Fruit fly (Drosophila melanogaster) whole organism, embryonic: ENCODE measurements around the gene SppL.
A peak's percentile ranks its signal among the peaks of the same experiment; 100 is the strongest.

Experiments
- Antp ChIP-seq: fragments of 200-800 bp; sonication (Bioruptor generic); optimal IDR thresholded peaks from 3 replicates; lab custom pipeline; 2016; ENCODE audit warnings: missing biosample characterization, missing genetic modification characterization
- CG10209 ChIP-seq: fragments of 200-800 bp; sonication (Bioruptor generic); optimal IDR thresholded peaks from 3 replicates; lab custom pipeline; 2017; ENCODE audit warnings: missing biosample characterization, mild to moderate bottlenecking, missing genetic modification characterization, missing genetic modification reagents
- CG11093 ChIP-seq: fragments of 200-800 bp; sonication (Bioruptor generic); IDR thresholded peaks from 3 replicates; pipeline ENCODE4 v1.3.6; 2022; ENCODE audit warnings: missing biosample characterization, missing genetic modification characterization
- CG11560 ChIP-seq: fragments of 200-800 bp; sonication (Bioruptor generic); IDR thresholded peaks from 3 replicates; pipeline ENCODE4 v1.3.6; 2022; ENCODE audit warnings: missing biosample characterization, missing genetic modification characterization
- CG12769 ChIP-seq: fragments of 200-800 bp; sonication (Bioruptor generic); optimal IDR thresholded peaks from 2 replicates; lab custom pipeline; 2019; ENCODE audit warnings: missing biosample characterization, mild to moderate bottlenecking, missing genetic modification characterization, moderate library complexity
- CG13287 ChIP-seq: fragments of 200-800 bp; sonication (Bioruptor generic); IDR thresholded peaks from 2 replicates; pipeline ENCODE4 v1.3.6; 2022; ENCODE audit warnings: missing biosample characterization, missing genetic modification characterization; ENCODE audit not compliant: partially characterized antibody
- CG14667 ChIP-seq: fragments of 200-800 bp; sonication (Bioruptor generic); IDR thresholded peaks from 2 replicates; pipeline ENCODE4 v1.3.6; 2022; ENCODE audit warnings: missing biosample characterization, missing genetic modification characterization
- CG1529 ChIP-seq: fragments of 200-800 bp; sonication (Bioruptor generic); optimal IDR thresholded peaks from 3 replicates; lab custom pipeline; 2018; ENCODE audit warnings: missing biosample characterization, missing genetic modification characterization
- CG1603 ChIP-seq: fragments of 200-800 bp; sonication (Bioruptor generic); optimal IDR thresholded peaks from 2 replicates; lab custom pipeline; 2019; ENCODE audit warnings: missing biosample characterization, mild to moderate bottlenecking, missing genetic modification characterization, moderate library complexity
- CG16813 ChIP-seq: fragments of 200-800 bp; sonication (Bioruptor generic); IDR thresholded peaks from 3 replicates; pipeline ENCODE4 v1.3.6; 2022; ENCODE audit warnings: missing biosample characterization, missing genetic modification characterization; ENCODE audit not compliant: partially characterized antibody
- CG18619 ChIP-seq: fragments of 200-800 bp; sonication (Bioruptor generic); optimal IDR thresholded peaks from 3 replicates; lab custom pipeline; 2017; ENCODE audit warnings: missing biosample characterization, mild to moderate bottlenecking, missing genetic modification characterization
- CG30403 ChIP-seq: fragments of 200-800 bp; sonication (Bioruptor generic); optimal IDR thresholded peaks from 3 replicates; lab custom pipeline; 2016; ENCODE audit warnings: missing biosample characterization, missing genetic modification characterization
- CG31441 ChIP-seq: fragments of 200-800 bp; sonication (Bioruptor generic); IDR thresholded peaks from 2 replicates; pipeline ENCODE4 v1.3.6; 2022; ENCODE audit warnings: missing biosample characterization, missing genetic modification characterization
- CG3407 ChIP-seq: fragments of 200-800 bp; sonication (Bioruptor generic); optimal IDR thresholded peaks from 2 replicates; lab custom pipeline; 2018; ENCODE audit warnings: missing biosample characterization, mild to moderate bottlenecking, missing genetic modification characterization
- CG34422 ChIP-seq: fragments of 200-800 bp; sonication (Bioruptor generic); IDR thresholded peaks from 3 replicates; pipeline ENCODE4 v1.3.6; 2022; ENCODE audit warnings: missing biosample characterization, missing genetic modification characterization
- CG4730 ChIP-seq: fragments of 200-800 bp; sonication (Bioruptor generic); IDR thresholded peaks from 2 replicates; pipeline ENCODE4 v1.3.6; 2022; ENCODE audit warnings: missing biosample characterization, missing genetic modification characterization
- CkIIα-i1 ChIP-seq: fragments of 200-800 bp; sonication (Bioruptor generic); IDR thresholded peaks from 2 replicates; pipeline ENCODE4 v1.3.6; 2022; ENCODE audit warnings: missing biosample characterization, missing genetic modification characterization
- Dad ChIP-seq: fragments of 200-800 bp; sonication (Bioruptor generic); optimal IDR thresholded peaks from 3 replicates; lab custom pipeline; 2016; ENCODE audit warnings: missing biosample characterization, missing genetic modification characterization
- Ets65A ChIP-seq: fragments of 200-800 bp; sonication (Bioruptor generic); peaks from one replicate; lab custom pipeline; 2016; ENCODE audit warnings: missing biosample characterization, missing genetic modification characterization
- HLH54F ChIP-seq: fragments of 200-800 bp; sonication (Bioruptor generic); optimal IDR thresholded peaks from 3 replicates; lab custom pipeline; 2016; ENCODE audit warnings: missing biosample characterization, missing genetic modification characterization
- HLHmδ ChIP-seq: fragments of 200-800 bp; sonication (Bioruptor generic); optimal IDR thresholded peaks from 2 replicates; lab custom pipeline; 2018; ENCODE audit warnings: missing biosample characterization, mild to moderate bottlenecking, missing genetic modification characterization, moderate library complexity
- MBD-R2 ChIP-seq: fragments of 200-800 bp; sonication (Bioruptor generic); IDR thresholded peaks from 2 replicates; pipeline ENCODE4 v1.3.6; 2022; ENCODE audit warnings: missing biosample characterization, missing genetic modification characterization
- NC2α ChIP-seq: fragments of 200-800 bp; sonication (Bioruptor generic); optimal IDR thresholded peaks from 2 replicates; lab custom pipeline; 2016; ENCODE audit warnings: missing biosample characterization, missing genetic modification characterization
- Oaz ChIP-seq: fragments of 200-800 bp; sonication (Bioruptor generic); IDR thresholded peaks from 2 replicates; pipeline ENCODE4 v1.3.6; 2022; ENCODE audit warnings: missing biosample characterization, missing genetic modification characterization
- Opbp ChIP-seq: fragments of 200-800 bp; sonication (Bioruptor generic); IDR thresholded peaks from 3 replicates; pipeline ENCODE4 v1.3.6; 2022; ENCODE audit warnings: missing biosample characterization, missing genetic modification characterization; ENCODE audit not compliant: partially characterized antibody
- PHDP ChIP-seq: fragments of 200-800 bp; sonication (Bioruptor generic); optimal IDR thresholded peaks from 3 replicates; lab custom pipeline; 2018; ENCODE audit warnings: missing biosample characterization, mild to moderate bottlenecking, missing genetic modification characterization, moderate library complexity
- Rfx ChIP-seq: fragments of 200-800 bp; sonication (Bioruptor generic); IDR thresholded peaks from 2 replicates; pipeline ENCODE4 v1.3.6; 2022; ENCODE audit warnings: missing biosample characterization, missing genetic modification characterization
- Six4 ChIP-seq: fragments of 200-800 bp; sonication (Bioruptor generic); optimal IDR thresholded peaks from 2 replicates; lab custom pipeline; 2016; ENCODE audit warnings: missing biosample characterization, missing genetic modification characterization
- Spps ChIP-seq: fragments of 200-800 bp; sonication (Bioruptor generic); optimal IDR thresholded peaks from 2 replicates; lab custom pipeline; 2018; ENCODE audit warnings: missing biosample characterization, mild to moderate bottlenecking, missing genetic modification characterization
- Usf ChIP-seq: fragments of 200-800 bp; sonication (Bioruptor generic); optimal IDR thresholded peaks from 2 replicates; lab custom pipeline; 2017; ENCODE audit warnings: missing genotype, missing biosample characterization, missing genetic modification characterization
- Xbp1 ChIP-seq: fragments of 200-800 bp; sonication (Bioruptor generic); optimal IDR thresholded peaks from 3 replicates; lab custom pipeline; 2016; ENCODE audit warnings: missing biosample characterization, mild to moderate bottlenecking, missing genetic modification characterization
- ara ChIP-seq: fragments of 200-800 bp; sonication (Bioruptor generic); IDR thresholded peaks from 2 replicates; pipeline ENCODE4 v1.3.6; 2022; ENCODE audit warnings: missing biosample characterization, missing genetic modification characterization
- ato ChIP-seq: fragments of 200-800 bp; sonication (Bioruptor generic); IDR thresholded peaks from 2 replicates; pipeline ENCODE4 v1.3.6; 2022; ENCODE audit warnings: missing biosample characterization, missing genetic modification characterization; ENCODE audit not compliant: partially characterized antibody
- bigmax ChIP-seq: fragments of 200-800 bp; sonication (Bioruptor generic); optimal IDR thresholded peaks from 2 replicates; lab custom pipeline; 2018; ENCODE audit warnings: missing biosample characterization, mild to moderate bottlenecking, missing genetic modification characterization
- cas ChIP-seq: fragments of 200-800 bp; sonication (Bioruptor generic); IDR thresholded peaks from 2 replicates; pipeline ENCODE4 v1.3.6; 2022; ENCODE audit warnings: missing biosample characterization, missing genetic modification characterization
- dm ChIP-seq: fragments of 200-800 bp; sonication (Bioruptor generic); optimal IDR thresholded peaks from 3 replicates; lab custom pipeline; 2016; ENCODE audit warnings: missing biosample characterization, missing genetic modification characterization
- fu2 ChIP-seq: fragments of 200-800 bp; sonication (Bioruptor generic); optimal IDR thresholded peaks from 2 replicates; lab custom pipeline; 2016; ENCODE audit warnings: missing biosample characterization, missing genetic modification characterization
- gce ChIP-seq: fragments of 200-800 bp; sonication (Bioruptor generic); IDR thresholded peaks from 3 replicates; pipeline ENCODE4 v1.3.6; 2022; ENCODE audit warnings: missing biosample characterization, missing genetic modification characterization
- grn ChIP-seq: fragments of 200-800 bp; sonication (Bioruptor generic); optimal IDR thresholded peaks from 3 replicates; lab custom pipeline; 2017; ENCODE audit warnings: missing biosample characterization, missing genetic modification characterization
- ken ChIP-seq: fragments of 200-800 bp; sonication (Bioruptor generic); IDR thresholded peaks from 3 replicates; pipeline ENCODE4 v1.3.6; 2022; ENCODE audit warnings: missing biosample characterization, missing genetic modification characterization
- maf-S ChIP-seq: fragments of 200-800 bp; sonication (Bioruptor generic); optimal IDR thresholded peaks from 2 replicates; lab custom pipeline; 2016; ENCODE audit warnings: missing biosample characterization, missing genetic modification characterization
- nmo ChIP-seq: fragments of 200-800 bp; sonication (Bioruptor generic); optimal IDR thresholded peaks from 2 replicates; lab custom pipeline; 2018; ENCODE audit warnings: missing biosample characterization, mild to moderate bottlenecking, missing genetic modification characterization, moderate library complexity
- onecut ChIP-seq: fragments of 200-800 bp; sonication (Bioruptor generic); IDR thresholded peaks from 2 replicates; pipeline ENCODE4 v1.3.6; 2022; ENCODE audit warnings: missing biosample characterization, missing genetic modification characterization
- p53 ChIP-seq: fragments of 200-800 bp; sonication (Bioruptor generic); optimal IDR thresholded peaks from 2 replicates; lab custom pipeline; 2016; ENCODE audit warnings: missing biosample characterization, missing genetic modification characterization
- pfk ChIP-seq: fragments of 200-800 bp; sonication (Bioruptor generic); optimal IDR thresholded peaks from 2 replicates; lab custom pipeline; 2018; ENCODE audit warnings: missing biosample characterization, mild to moderate bottlenecking, missing genetic modification characterization, moderate library complexity
- pros ChIP-seq: fragments of 200-800 bp; sonication (Bioruptor generic); optimal IDR thresholded peaks from 3 replicates; lab custom pipeline; 2019; ENCODE audit warnings: missing biosample characterization, mild to moderate bottlenecking, missing genetic modification characterization, moderate library complexity
- so ChIP-seq: fragments of 200-800 bp; sonication (Bioruptor generic); IDR thresholded peaks from 3 replicates; pipeline ENCODE4 v1.3.6; 2022; ENCODE audit warnings: missing biosample characterization, missing genetic modification characterization
- sr ChIP-seq: fragments of 200-800 bp; sonication (Bioruptor generic); IDR thresholded peaks from 3 replicates; pipeline ENCODE4 v1.3.6; 2022; ENCODE audit warnings: missing biosample characterization, missing genetic modification characterization
- tin ChIP-seq: fragments of 200-800 bp; sonication (Bioruptor generic); optimal IDR thresholded peaks from 3 replicates; lab custom pipeline; 2016; ENCODE audit warnings: missing biosample characterization, missing genetic modification characterization
- tna ChIP-seq: fragments of 200-800 bp; sonication (Bioruptor generic); IDR thresholded peaks from 2 replicates; pipeline ENCODE4 v1.3.6; 2022; ENCODE audit warnings: missing biosample characterization, missing genetic modification characterization; ENCODE audit not compliant: partially characterized antibody
- usp ChIP-seq: fragments of >200 bp; optimal IDR thresholded peaks from 2 replicates; lab custom pipeline; 2017; ENCODE audit warnings: missing biosample characterization, missing genetic modification characterization
- zfh2 ChIP-seq: fragments of 200-800 bp; sonication (Bioruptor generic); optimal IDR thresholded peaks from 2 replicates; lab custom pipeline; 2016; ENCODE audit warnings: missing biosample characterization, missing genetic modification characterization

The SppL gene

dm6 chr3R:25879324-25879766 is 2.4 kb upstream of the SppL start (continued):
- peak; percentile 56; the same call in 1 of the 3 replicates for TF ChIP-seq gce
- TF ChIP-seq HLHmδ (GFP tag; lab: Kevin White, UChicago) = no peak
- TF ChIP-seq Antp (GFP tag; lab: Kevin White, UChicago) = peak; percentile 19
- TF ChIP-seq pros (GFP tag; lab: Kevin White, UChicago) = no peak
- TF ChIP-seq Oaz = peak; percentile 63
- peak; percentile 40 for TF ChIP-seq dm (GFP tag; lab: Kevin White, UChicago)
- no peak for TF ChIP-seq CkIIα-i1 (GFP tag; lab: Robert Waterston, UW)
- peak; percentile 54 for TF ChIP-seq CG10209 (GFP tag; lab: Kevin White, UChicago)
- peak; percentile 73 for TF ChIP-seq Six4 (GFP tag; lab: Kevin White, UChicago)
- no peak for TF ChIP-seq ato (GFP tag; lab: Robert Waterston, UW)
- TF ChIP-seq CG11093 (GFP tag; lab: Robert Waterston, UW) = peak; percentile 60; the same call in 2 of the 3 replicates
- TF ChIP-seq CG16813 = no peak
- TF ChIP-seq p53 (GFP tag; lab: Kevin White, UChicago) = no peak
- TF ChIP-seq ara (GFP tag; lab: Robert Waterston, UW) = no peak; the same call in 1 of the 2 replicates
- TF ChIP-seq so (GFP tag; lab: Robert Waterston, UW) = no peak; the same call in 1 of the 3 replicates
- peak; percentile 47 for TF ChIP-seq Dad
- TF ChIP-seq CG1529 (GFP tag; lab: Kevin White, UChicago) = peak; percentile 63
- no peak for TF ChIP-seq ken (GFP tag; lab: Robert Waterston, UW)
- TF ChIP-seq Xbp1 (GFP tag; lab: Kevin White, UChicago) = peak; percentile 84
- TF ChIP-seq CG18619 = peak; percentile 60
- TF ChIP-seq NC2α = peak; percentile 68
- peak; percentile 89 for TF ChIP-seq Rfx
- peak; percentile 90 for TF ChIP-seq CG12769 (tag; lab: Kevin White, UChicago)
- TF ChIP-seq onecut = peak; percentile 63
- no peak for TF ChIP-seq pfk (GFP tag; lab: Kevin White, UChicago)
- 0 out of 2 replicates have a peak, but pooled peaks have one; percentile 35 for TF ChIP-seq cas (GFP tag; lab: Robert Waterston, UW)
- peak; percentile 77 for TF ChIP-seq CG1603 (tag; lab: Kevin White, UChicago)
- TF ChIP-seq CG31441 (GFP tag; lab: Robert Waterston, UW) = peak; percentile 86
- peak; percentile 48 for TF ChIP-seq fu2
- TF ChIP-seq zfh2 = peak; percentile 48
- peak; percentile 84 for TF ChIP-seq PHDP (tag; lab: Kevin White, UChicago)
- no peak for TF ChIP-seq sr (GFP tag; lab: Robert Waterston, UW)
- TF ChIP-seq MBD-R2 = no peak; the same call in 1 of the 2 replicates
- peak; percentile 62 for TF ChIP-seq HLH54F (GFP tag; lab: Kevin White, UChicago)
- TF ChIP-seq usp (GFP tag; lab: Kevin White, UChicago) = no peak
- no peak; the same call in 1 of the 2 replicates for TF ChIP-seq CG14667 (GFP tag; lab: Robert Waterston, UW)
- no peak for TF ChIP-seq Opbp (GFP tag; lab: Robert Waterston, UW)
- TF ChIP-seq Spps = peak; percentile 57
- no peak for TF ChIP-seq tna (GFP tag; lab: Robert Waterston, UW)
- peak; percentile 78 for TF ChIP-seq CG30403 (GFP tag; lab: Kevin White, UChicago)
- TF ChIP-seq Usf (GFP tag; lab: Kevin White, UChicago) = peak; percentile 31
- TF ChIP-seq CG34422 (GFP tag; lab: Robert Waterston, UW) = no peak; the same call in 2 of the 3 replicates
- TF ChIP-seq maf-S = no peak
- peak; percentile 96 for TF ChIP-seq Ets65A (GFP tag; lab: Kevin White, UChicago)
- peak; percentile 88 for TF ChIP-seq nmo
- TF ChIP-seq bigmax = no peak
- no peak for TF ChIP-seq CG11560 (tag; lab: Robert Waterston, UW)
- TF ChIP-seq tin = peak; percentile 78
- peak; percentile 74 for TF ChIP-seq CG4730 (GFP tag; lab: Robert Waterston, UW)
- peak; percentile 37 for TF ChIP-seq CG3407 (GFP tag; lab: Kevin White, UChicago)
- peak; percentile 18 for TF ChIP-seq grn (GFP tag; lab: Kevin White, UChicago)
- no peak for TF ChIP-seq CG13287 (GFP tag; lab: Robert Waterston, UW)
